Worm (Caenorhabditis elegans) whole organism, early embryonic: ENCODE data around the gene spe-19.
A peak's percentile ranks its signal among the peaks of the same experiment; 100 is the strongest.

Source experiments
- F13C5.2 ChIP-seq: sonication (generic microtip); optimal IDR thresholded peaks from 2 replicates; lab custom pipeline; 2017; ENCODE audit warnings: mild to moderate bottlenecking, missing genetic modification characterization, inconsistent platforms, missing compliant biosample characterization
- aly-1 ChIP-seq: sonication (generic microtip); optimal IDR thresholded peaks from 2 replicates; lab custom pipeline; 2016; ENCODE audit warnings: missing genetic modification characterization, missing compliant biosample characterization
- ama-1 ChIP-seq: fragments of 150-350 bp; optimal IDR thresholded peaks from 2 replicates; lab custom pipeline; 2014
- ceh-36 ChIP-seq: sonication (generic microtip); optimal IDR thresholded peaks from 2 replicates; lab custom pipeline; 2016; ENCODE audit warnings: missing genetic modification characterization, inconsistent platforms, missing compliant biosample characterization
- ets-7 ChIP-seq: sonication (generic microtip); optimal IDR thresholded peaks from 2 replicates; lab custom pipeline; 2016; ENCODE audit warnings: missing genotype, missing genetic modification characterization, missing compliant biosample characterization
- flt-1 ChIP-seq: fragments of 200-800 bp; sonication (Bioruptor generic); IDR thresholded peaks from 2 replicates; pipeline ENCODE4 v1.3.6; 2022; ENCODE audit warnings: missing genetic modification characterization, missing compliant biosample characterization
- hmbx-1 ChIP-seq: sonication (generic microtip); optimal IDR thresholded peaks from 2 replicates; lab custom pipeline; 2016; ENCODE audit warnings: mild to moderate bottlenecking, missing genetic modification characterization, missing compliant biosample characterization
- hmg-4 ChIP-seq: fragments of 200-800 bp; sonication (Bioruptor generic); optimal IDR thresholded peaks from 2 replicates; lab custom pipeline; 2018; ENCODE audit warnings: mild to moderate bottlenecking, missing genetic modification characterization, missing compliant biosample characterization
- hnd-1 ChIP-seq: sonication (generic microtip); optimal IDR thresholded peaks from 2 replicates; lab custom pipeline; 2016; ENCODE audit warnings: missing genetic modification characterization, missing compliant biosample characterization
- scrt-1 ChIP-seq: fragments of 200-800 bp; sonication (Bioruptor generic); IDR thresholded peaks from 2 replicates; pipeline ENCODE4 v1.3.6; 2022; ENCODE audit warnings: missing genetic modification characterization, missing compliant biosample characterization
- sea-1 ChIP-seq: fragments of 200-800 bp; sonication (Bioruptor generic); conservative IDR thresholded peaks from 2 replicates; pipeline ENCODE4 v1.3.6; 2022; ENCODE audit warnings: missing genetic modification characterization, missing compliant biosample characterization
- tbx-11 ChIP-seq: fragments of 200-800 bp; sonication (Bioruptor generic); IDR thresholded peaks from 2 replicates; pipeline ENCODE4 v1.3.6; 2022; ENCODE audit warnings: missing genetic modification characterization, missing compliant biosample characterization
- tbx-37 ChIP-seq: fragments of 200-800 bp; sonication (Bioruptor generic); conservative IDR thresholded peaks from 2 replicates; pipeline ENCODE4 v1.3.6; 2022; ENCODE audit warnings: missing genetic modification reagents, missing genetic modification characterization, missing compliant biosample characterization

DNA sequence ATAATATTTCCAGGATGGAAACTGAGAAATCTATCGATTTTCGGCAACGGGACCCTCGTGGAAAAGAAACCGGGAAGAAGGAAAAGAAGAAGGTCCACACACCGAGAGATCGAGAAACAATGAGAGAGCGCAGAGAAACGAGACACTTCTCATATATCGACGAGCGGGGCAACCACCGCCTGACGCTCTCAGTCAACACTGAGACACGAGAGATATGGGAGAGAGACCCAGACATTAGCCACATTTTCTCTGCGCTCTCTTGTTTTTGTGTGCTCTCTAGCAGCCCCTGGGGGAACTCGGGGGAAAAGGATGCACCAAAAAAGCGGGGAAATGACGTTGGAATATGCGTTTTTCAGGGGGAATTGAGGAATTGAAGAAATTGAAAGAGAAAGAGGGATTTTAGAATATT is 41.5 kb downstream of the spe-19 start:
- peak; percentile 52 for TF ChIP-seq F13C5.2 (tag; lab: Kevin White, UChicago)
- no peak for TF ChIP-seq hnd-1
- no peak for TF ChIP-seq ama-1 (lab: Kevin White, UChicago)
- TF ChIP-seq tbx-11 (GFP tag; lab: Robert Waterston, UW) = no peak
- no peak for TF ChIP-seq sea-1 (GFP tag; lab: Robert Waterston, UW)
- no peak for TF ChIP-seq ets-7 (tag; lab: Kevin White, UChicago)
- no peak for TF ChIP-seq scrt-1 (GFP tag; lab: Robert Waterston, UW)
- no peak for TF ChIP-seq ceh-36 (tag; lab: Kevin White, UChicago)
- TF ChIP-seq tbx-37 (GFP tag; lab: Robert Waterston, UW) = no peak
- TF ChIP-seq aly-1 (tag; lab: Kevin White, UChicago) = no peak
- no peak for TF ChIP-seq flt-1 (GFP tag; lab: Robert Waterston, UW)
- peak; percentile 61 for TF ChIP-seq hmg-4 (GFP tag; lab: Kevin White, UChicago)
- no peak for TF ChIP-seq hmbx-1 (tag; lab: Kevin White, UChicago)
